Worm (Caenorhabditis elegans) whole organism, L1 larva: ENCODE data around the gene B0416.10.

ENCODE experiments used
- C16A3.4 ChIP-seq: fragments of 150-350 bp; optimal IDR thresholded peaks from 2 replicates; lab custom pipeline; 2014; ENCODE audit warnings: missing biosample characterization, missing genetic modification characterization
- C34B4.2 ChIP-seq: sonication (generic microtip); optimal IDR thresholded peaks from 2 replicates; lab custom pipeline; 2017; ENCODE audit warnings: mild to moderate bottlenecking, missing genetic modification characterization, missing compliant biosample characterization
- F16B12.6 ChIP-seq: fragments of 150-350 bp; optimal IDR thresholded peaks from 2 replicates; lab custom pipeline; 2014; ENCODE audit warnings: missing biosample characterization, missing genetic modification characterization
- aha-1 ChIP-seq: fragments of 150-350 bp; optimal IDR thresholded peaks from 2 replicates; lab custom pipeline; 2014; ENCODE audit warnings: missing biosample characterization, missing genetic modification characterization
- ceh-63 ChIP-seq: fragments of 200-800 bp; sonication (Bioruptor generic); optimal IDR thresholded peaks from 2 replicates; lab custom pipeline; 2018; ENCODE audit warnings: mild to moderate bottlenecking, missing genetic modification characterization, missing compliant biosample characterization
- ceh-8 ChIP-seq: fragments of 200-800 bp; sonication (Bioruptor generic); optimal IDR thresholded peaks from 2 replicates; lab custom pipeline; 2018; ENCODE audit warnings: mild to moderate bottlenecking, missing genetic modification characterization, moderate library complexity, missing compliant biosample characterization
- ceh-88 ChIP-seq: fragments of 200-800 bp; sonication (Bioruptor generic); IDR thresholded peaks from 2 replicates; pipeline ENCODE4 v1.3.6; 2022; ENCODE audit warnings: missing genetic modification characterization, missing compliant biosample characterization
- dpl-1 ChIP-seq, 3 experiments: fragments of 150-350 bp in 2 of 3; sonication (generic microtip) in 1 of 3; optimal IDR thresholded peaks; 2 replicates each; lab custom pipeline; 2014 to 2017; ENCODE audit warnings: missing biosample characterization in 3 of 3, missing genetic modification characterization in 3 of 3, missing genetic modification reagents in 3 of 3
- efl-1 ChIP-seq, 4 experiments: fragments of 150-350 bp; optimal IDR thresholded peaks in 3 of 4; peaks in 1 of 4; 1 replicate in 1 of 4; 2 replicates in 3 of 4; lab custom pipeline; 2014; ENCODE audit warnings: missing biosample characterization in 2 of 4, missing genetic modification characterization in 2 of 4, missing genetic modification reagents in 2 of 4
- egl-13 ChIP-seq: sonication (generic microtip); optimal IDR thresholded peaks from 2 replicates; lab custom pipeline; 2016; ENCODE audit warnings: missing genotype, missing genetic modification reagents, missing genetic modification characterization, missing compliant biosample characterization
- egl-27 ChIP-seq, 2 experiments: fragments of 150-350 bp in 1 of 2; sonication (generic microtip); optimal IDR thresholded peaks; 3 replicates each; lab custom pipeline; 2017 to 2018; ENCODE audit warnings: missing biosample characterization in 2 of 2, missing genetic modification characterization in 2 of 2, missing genetic modification reagents in 2 of 2
- elt-2 ChIP-seq: sonication (generic microtip); optimal IDR thresholded peaks from 2 replicates; lab custom pipeline; 2016; ENCODE audit warnings: missing genetic modification characterization, mild to moderate bottlenecking, inconsistent platforms, missing compliant biosample characterization, missing genetic modification reagents
- fkh-10 ChIP-seq: sonication (generic microtip); optimal IDR thresholded peaks from 2 replicates; lab custom pipeline; 2017; ENCODE audit warnings: missing biosample characterization, missing genetic modification reagents, missing genetic modification characterization
- fkh-4 ChIP-seq: sonication (generic microtip); optimal IDR thresholded peaks from 2 replicates; lab custom pipeline; 2016; ENCODE audit warnings: missing compliant biosample characterization, missing genetic modification characterization, borderline replicate concordance
- fos-1 ChIP-seq: fragments of 150-350 bp; optimal IDR thresholded peaks from 2 replicates; lab custom pipeline; 2014; ENCODE audit warnings: missing biosample characterization, missing genetic modification characterization
- grh-1 ChIP-seq: fragments of 200-800 bp; sonication (Bioruptor generic); IDR thresholded peaks from 2 replicates; pipeline ENCODE4 v1.3.6; 2022; ENCODE audit warnings: missing genetic modification reagents, missing genetic modification characterization, missing compliant biosample characterization
- hlh-4 ChIP-seq: sonication (generic microtip); optimal IDR thresholded peaks from 2 replicates; lab custom pipeline; 2016; ENCODE audit warnings: mild to moderate bottlenecking, missing genetic modification characterization, missing compliant biosample characterization
- hpl-2 ChIP-seq: fragments of 150-350 bp; optimal IDR thresholded peaks from 2 replicates; lab custom pipeline; 2014; ENCODE audit warnings: missing biosample characterization, missing genetic modification reagents, missing genetic modification characterization
- irx-1 ChIP-seq: sonication (generic microtip); optimal IDR thresholded peaks from 2 replicates; lab custom pipeline; 2016; ENCODE audit warnings: missing genetic modification characterization, missing compliant biosample characterization
- isw-1 ChIP-seq: fragments of 200-800 bp; sonication (Bioruptor generic); IDR thresholded peaks from 2 replicates; pipeline ENCODE4 v1.3.6; 2022; ENCODE audit warnings: missing genetic modification characterization, missing compliant biosample characterization
- lin-14 ChIP-seq: fragments of 200-800 bp; sonication (Bioruptor generic); optimal IDR thresholded peaks from 2 replicates; lab custom pipeline; 2018; ENCODE audit warnings: mild to moderate bottlenecking, missing genetic modification characterization, moderate library complexity, missing compliant biosample characterization
- lin-35 ChIP-seq, 2 experiments: fragments of 150-350 bp; optimal IDR thresholded peaks; 2 replicates each; lab custom pipeline; 2014; ENCODE audit warnings: missing biosample characterization in 2 of 2, missing genetic modification characterization in 2 of 2, missing genetic modification reagents in 2 of 2
- lin-39 ChIP-seq: fragments of 150-350 bp; optimal IDR thresholded peaks from 2 replicates; lab custom pipeline; 2014; ENCODE audit warnings: missing biosample characterization, missing genetic modification reagents, missing genetic modification characterization
- lir-3 ChIP-seq: sonication (generic microtip); optimal IDR thresholded peaks from 2 replicates; lab custom pipeline; 2016; ENCODE audit warnings: mild to moderate bottlenecking, missing genetic modification characterization, moderate library complexity, missing compliant biosample characterization; ENCODE audit not compliant: poor library complexity
- lsy-2 ChIP-seq, 2 experiments: fragments of 150-350 bp; optimal IDR thresholded peaks; 2 replicates each; lab custom pipeline; 2014; ENCODE audit warnings: missing biosample characterization in 2 of 2, missing genetic modification characterization in 2 of 2
- mab-9 ChIP-seq: fragments of 200-800 bp; sonication (Bioruptor generic); IDR thresholded peaks from 2 replicates; pipeline ENCODE4 v1.3.6; 2022; ENCODE audit warnings: missing genetic modification reagents, missing genetic modification characterization, missing compliant biosample characterization
- mdl-1 ChIP-seq, 2 experiments: fragments of 150-350 bp; optimal IDR thresholded peaks; 2 replicates each; lab custom pipeline; 2014 to 2017; ENCODE audit warnings: missing biosample characterization in 2 of 2, missing genetic modification characterization in 2 of 2, inconsistent platforms in 1 of 2
- mep-1 ChIP-seq: fragments of 150-350 bp; optimal IDR thresholded peaks from 2 replicates; lab custom pipeline; 2014; ENCODE audit warnings: missing biosample characterization, missing genetic modification characterization
- nhr-11 ChIP-seq: fragments of 150-350 bp; optimal IDR thresholded peaks from 2 replicates; lab custom pipeline; 2014; ENCODE audit warnings: missing biosample characterization, missing genetic modification characterization
- nhr-12 ChIP-seq: sonication (generic microtip); optimal IDR thresholded peaks from 2 replicates; lab custom pipeline; 2017; ENCODE audit warnings: missing biosample characterization, missing genetic modification characterization
- nhr-28 ChIP-seq: fragments of 150-350 bp; optimal IDR thresholded peaks from 2 replicates; lab custom pipeline; 2014; ENCODE audit warnings: missing biosample characterization, missing genetic modification characterization
- nhr-47 ChIP-seq: sonication (generic microtip); optimal IDR thresholded peaks from 2 replicates; lab custom pipeline; 2016; ENCODE audit warnings: mild to moderate bottlenecking, missing genetic modification characterization, moderate library complexity, missing compliant biosample characterization
- nhr-71 ChIP-seq: sonication (generic microtip); optimal IDR thresholded peaks from 2 replicates; lab custom pipeline; 2016; ENCODE audit warnings: mild to moderate bottlenecking, missing genetic modification characterization, moderate library complexity, missing compliant biosample characterization
- nhr-76 ChIP-seq: sonication (generic microtip); optimal IDR thresholded peaks from 2 replicates; lab custom pipeline; 2017; ENCODE audit warnings: missing biosample characterization, missing genetic modification characterization
- nhr-84 ChIP-seq: sonication (generic microtip); optimal IDR thresholded peaks from 2 replicates; lab custom pipeline; 2017; ENCODE audit warnings: missing biosample characterization, missing genetic modification characterization
- nhr-90 ChIP-seq: sonication (generic microtip); optimal IDR thresholded peaks from 2 replicates; lab custom pipeline; 2016; ENCODE audit warnings: mild to moderate bottlenecking, missing genetic modification characterization, missing compliant biosample characterization; ENCODE audit not compliant: poor library complexity
- pag-3 ChIP-seq: sonication (generic microtip); optimal IDR thresholded peaks from 2 replicates; lab custom pipeline; 2017; ENCODE audit warnings: missing genetic modification characterization, mild to moderate bottlenecking, missing compliant biosample characterization, antibody characterized with exemption, borderline replicate concordance; ENCODE audit not compliant: insufficient read depth
- pqm-1 ChIP-seq: sonication (generic microtip); optimal IDR thresholded peaks from 3 replicates; lab custom pipeline; 2017; ENCODE audit warnings: missing biosample characterization, missing genetic modification characterization
- skn-1 ChIP-seq: fragments of 150-350 bp; optimal IDR thresholded peaks from 2 replicates; lab custom pipeline; 2014; ENCODE audit warnings: missing biosample characterization, missing genetic modification characterization
- snpc-4 ChIP-seq: fragments of 150-350 bp; optimal IDR thresholded peaks from 2 replicates; lab custom pipeline; 2014; ENCODE audit warnings: missing biosample characterization, missing genetic modification characterization
- snu-23 ChIP-seq: sonication (generic microtip); optimal IDR thresholded peaks from 2 replicates; lab custom pipeline; 2016; ENCODE audit warnings: missing genetic modification characterization, missing compliant biosample characterization
- sptf-1 ChIP-seq: fragments of 150-350 bp; optimal IDR thresholded peaks from 2 replicates; lab custom pipeline; 2014; ENCODE audit warnings: missing biosample characterization, missing genetic modification characterization
- swsn-7 ChIP-seq: sonication (generic microtip); optimal IDR thresholded peaks from 2 replicates; lab custom pipeline; 2016; ENCODE audit warnings: missing genetic modification characterization, missing compliant biosample characterization
- tbx-2 ChIP-seq: sonication (generic microtip); optimal IDR thresholded peaks from 2 replicates; lab custom pipeline; 2016; ENCODE audit warnings: missing genetic modification characterization, missing compliant biosample characterization
- unc-130 ChIP-seq: fragments of 150-350 bp; optimal IDR thresholded peaks from 2 replicates; lab custom pipeline; 2017; ENCODE audit warnings: missing biosample characterization, missing genetic modification characterization, inconsistent platforms
- unc-30 ChIP-seq: sonication (generic microtip); optimal IDR thresholded peaks from 2 replicates; lab custom pipeline; 2017; ENCODE audit warnings: missing biosample characterization, missing genetic modification characterization
- unc-62 ChIP-seq: fragments of 150-350 bp; optimal IDR thresholded peaks from 2 replicates; lab custom pipeline; 2014; ENCODE audit warnings: missing biosample characterization, missing genetic modification reagents, missing genetic modification characterization
- vab-15 ChIP-seq: sonication (generic microtip); optimal IDR thresholded peaks from 2 replicates; lab custom pipeline; 2017; ENCODE audit warnings: missing genotype, mild to moderate bottlenecking, missing genetic modification characterization, missing compliant biosample characterization
- zip-4 ChIP-seq: fragments of 200-800 bp; sonication (Bioruptor generic); optimal IDR thresholded peaks from 2 replicates; lab custom pipeline; 2018; ENCODE audit warnings: mild to moderate bottlenecking, missing genetic modification characterization, moderate library complexity, missing compliant biosample characterization

B0416.10 gene

ce11 chrX:9251488-9251887 lies 23.0 kb downstream of the B0416.10 start, which contains the start of gene pes-8:
TSS of gene pes-8 (plus strand) at chrX:9251788.
- TF ChIP-seq ceh-63 (GFP tag; lab: Kevin White, UChicago) (no peak), unc-130 (tag; lab: Kevin White, UChicago) (no peak), dpl-1 (GFP tag; optimal IDR thresholded peaks at IDR 0.05; lab: Kevin White, UChicago) (no peak), irx-1 (tag; lab: Kevin White, UChicago) (no peak), unc-62 (GFP tag; lab: Kevin White, UChicago) (no peak), fos-1 (no peak), C34B4.2 (tag; lab: Kevin White, UChicago) (no peak), zip-4 (GFP tag; lab: Kevin White, UChicago) (no peak), egl-13 (no peak), fkh-4 (tag; lab: Kevin White, UChicago) (no peak), nhr-47 (tag; lab: Kevin White, UChicago) (no peak), aha-1 (tag; lab: Kevin White, UChicago) (no peak), hlh-4 (tag; lab: Kevin White, UChicago) (no peak), lin-39 (tag; lab: Kevin White, UChicago) (no peak), lin-14 (GFP tag; lab: Kevin White, UChicago) (no peak), lir-3 (no peak)

ce11 chrX:9248083-9248805 lies 26.2 kb downstream of the B0416.10 start:
- TF ChIP-seq grh-1 (GFP tag; lab: Robert Waterston, UW) (no peak), hpl-2 (GFP tag; lab: Kevin White, UChicago) (no peak), ceh-8 (GFP tag; lab: Kevin White, UChicago) (no peak), lin-35 (GFP tag; optimal IDR thresholded peaks at IDR 0.05; lab: Kevin White, UChicago) (peak in 1 of 2 experiments; percentile 51), nhr-90 (tag; lab: Kevin White, UChicago) (no peak), efl-1 (optimal IDR thresholded peaks at IDR 0.05; lab: Kevin White, UChicago) (no peak), efl-1 (GFP tag; optimal IDR thresholded peaks at IDR 0.05 in 1 of 2; lab: Kevin White, UChicago) (peak in 1 of 2 experiments; percentile 74), snu-23 (GFP tag; lab: Kevin White, UChicago) (peak; percentile 47), skn-1 (tag; lab: Kevin White, UChicago) (no peak), unc-30 (tag; lab: Kevin White, UChicago) (no peak), nhr-71 (tag; lab: Kevin White, UChicago) (peak; percentile 83), zip-4 (GFP tag; lab: Kevin White, UChicago) (no peak), mdl-1 (tag; optimal IDR thresholded peaks at IDR 0.05; lab: Kevin White, UChicago) (peak in 1 of 2 experiments; percentile 10), unc-130 (tag; lab: Kevin White, UChicago) (no peak), fkh-10 (no peak), lsy-2 (tag; optimal IDR thresholded peaks at IDR 0.05; lab: Kevin White, UChicago) (no peak), sptf-1 (tag; lab: Kevin White, UChicago) (no peak), pag-3 (tag; lab: Kevin White, UChicago) (no peak), vab-15 (no peak), lir-3 (no peak), nhr-11 (no peak), nhr-84 (tag; lab: Kevin White, UChicago) (no peak), egl-13 (no peak), lin-39 (tag; lab: Kevin White, UChicago) (no peak), F16B12.6 (no peak), isw-1 (no peak), swsn-7 (tag; lab: Kevin White, UChicago) (no peak), ceh-88 (GFP tag; lab: Robert Waterston, UW) (no peak), mab-9 (no peak), pqm-1 (tag; lab: Kevin White, UChicago) (no peak), C16A3.4 (tag; lab: Kevin White, UChicago) (no peak), nhr-12 (tag; lab: Kevin White, UChicago) (no peak), mep-1 (no peak), nhr-28 (tag; lab: Kevin White, UChicago) (no peak), elt-2 (tag; lab: Kevin White, UChicago) (no peak), egl-27 (tag; optimal IDR thresholded peaks at IDR 0.05; lab: Kevin White, UChicago) (no peak), nhr-76 (tag; lab: Kevin White, UChicago) (no peak), snpc-4 (tag; lab: Kevin White, UChicago) (no peak), tbx-2 (tag; lab: Kevin White, UChicago) (no peak), dpl-1 (GFP tag; optimal IDR thresholded peaks at IDR 0.05; lab: Kevin White, UChicago) (no peak)
